Worm (Caenorhabditis elegans) whole organism, L1 larva: Measurements from ENCODE around the gene F22F4.9.

ENCODE experiments used
- C04F5.9 ChIP-seq: sonication (generic microtip); optimal IDR thresholded peaks from 2 replicates; lab custom pipeline; 2016; ENCODE audit warnings: missing genetic modification characterization, missing compliant biosample characterization
- C16A3.4 ChIP-seq: fragments of 150-350 bp; optimal IDR thresholded peaks from 2 replicates; lab custom pipeline; 2014; ENCODE audit warnings: missing biosample characterization, missing genetic modification characterization
- Y116A8C.19 ChIP-seq: sonication (generic microtip); optimal IDR thresholded peaks from 2 replicates; lab custom pipeline; 2016; ENCODE audit warnings: missing compliant biosample characterization, missing genetic modification characterization, borderline replicate concordance
- aha-1 ChIP-seq: fragments of 150-350 bp; optimal IDR thresholded peaks from 2 replicates; lab custom pipeline; 2014; ENCODE audit warnings: missing biosample characterization, missing genetic modification characterization
- aly-2 ChIP-seq: fragments of 150-350 bp; optimal IDR thresholded peaks from 2 replicates; lab custom pipeline; 2014; ENCODE audit warnings: missing biosample characterization, missing genetic modification characterization
- blmp-1 ChIP-seq: fragments of 150-350 bp; optimal IDR thresholded peaks from 2 replicates; lab custom pipeline; 2014; ENCODE audit warnings: missing biosample characterization, missing genetic modification characterization
- ceh-82 ChIP-seq, 3 experiments: fragments of 150-350 bp in 1 of 3; sonication (generic microtip) in 2 of 3; optimal IDR thresholded peaks; 2 replicates each; lab custom pipeline; 2014 to 2017; ENCODE audit warnings: missing biosample characterization in 3 of 3, missing genetic modification characterization in 3 of 3
- ces-1 ChIP-seq: fragments of 150-350 bp; optimal IDR thresholded peaks from 2 replicates; lab custom pipeline; 2014; ENCODE audit warnings: missing biosample characterization, missing genetic modification reagents, missing genetic modification characterization
- dsc-1 ChIP-seq: sonication (generic microtip); optimal IDR thresholded peaks from 2 replicates; lab custom pipeline; 2016; ENCODE audit warnings: mild to moderate bottlenecking, missing genetic modification characterization, missing compliant biosample characterization
- efl-1 ChIP-seq, 4 experiments: fragments of 150-350 bp; optimal IDR thresholded peaks in 3 of 4; peaks in 1 of 4; 1 replicate in 1 of 4; 2 replicates in 3 of 4; lab custom pipeline; 2014; ENCODE audit warnings: missing biosample characterization in 2 of 4, missing genetic modification characterization in 2 of 4, missing genetic modification reagents in 2 of 4
- egl-13 ChIP-seq: sonication (generic microtip); optimal IDR thresholded peaks from 2 replicates; lab custom pipeline; 2016; ENCODE audit warnings: missing genotype, missing genetic modification reagents, missing genetic modification characterization, missing compliant biosample characterization
- egl-27 ChIP-seq, 2 experiments: fragments of 150-350 bp in 1 of 2; sonication (generic microtip); optimal IDR thresholded peaks; 3 replicates each; lab custom pipeline; 2017 to 2018; ENCODE audit warnings: missing biosample characterization in 2 of 2, missing genetic modification characterization in 2 of 2, missing genetic modification reagents in 2 of 2
- elt-2 ChIP-seq: sonication (generic microtip); optimal IDR thresholded peaks from 2 replicates; lab custom pipeline; 2016; ENCODE audit warnings: missing genetic modification characterization, mild to moderate bottlenecking, inconsistent platforms, missing compliant biosample characterization, missing genetic modification reagents
- fkh-10 ChIP-seq: sonication (generic microtip); optimal IDR thresholded peaks from 2 replicates; lab custom pipeline; 2017; ENCODE audit warnings: missing biosample characterization, missing genetic modification reagents, missing genetic modification characterization
- fkh-4 ChIP-seq: sonication (generic microtip); optimal IDR thresholded peaks from 2 replicates; lab custom pipeline; 2016; ENCODE audit warnings: missing compliant biosample characterization, missing genetic modification characterization, borderline replicate concordance
- fkh-8 ChIP-seq: sonication (generic microtip); optimal IDR thresholded peaks from 2 replicates; lab custom pipeline; 2016; ENCODE audit warnings: mild to moderate bottlenecking, missing genetic modification characterization, missing compliant biosample characterization
- fos-1 ChIP-seq: fragments of 150-350 bp; optimal IDR thresholded peaks from 2 replicates; lab custom pipeline; 2014; ENCODE audit warnings: missing biosample characterization, missing genetic modification characterization
- grh-1 ChIP-seq: fragments of 200-800 bp; sonication (Bioruptor generic); IDR thresholded peaks from 2 replicates; pipeline ENCODE4 v1.3.6; 2022; ENCODE audit warnings: missing genetic modification reagents, missing genetic modification characterization, missing compliant biosample characterization
- hlh-17 ChIP-seq: fragments of 200-800 bp; sonication (Bioruptor generic); optimal IDR thresholded peaks from 2 replicates; lab custom pipeline; 2018; ENCODE audit warnings: missing genetic modification characterization, mild to moderate bottlenecking, missing compliant biosample characterization, moderate library complexity, borderline replicate concordance
- hpl-2 ChIP-seq: fragments of 150-350 bp; optimal IDR thresholded peaks from 2 replicates; lab custom pipeline; 2014; ENCODE audit warnings: missing biosample characterization, missing genetic modification reagents, missing genetic modification characterization
- irx-1 ChIP-seq: sonication (generic microtip); optimal IDR thresholded peaks from 2 replicates; lab custom pipeline; 2016; ENCODE audit warnings: missing genetic modification characterization, missing compliant biosample characterization
- jun-1 ChIP-seq: fragments of 150-350 bp; optimal IDR thresholded peaks from 2 replicates; lab custom pipeline; 2014; ENCODE audit warnings: missing biosample characterization, missing genetic modification reagents, missing genetic modification characterization
- lin-14 ChIP-seq: fragments of 200-800 bp; sonication (Bioruptor generic); optimal IDR thresholded peaks from 2 replicates; lab custom pipeline; 2018; ENCODE audit warnings: mild to moderate bottlenecking, missing genetic modification characterization, moderate library complexity, missing compliant biosample characterization
- lin-35 ChIP-seq, 2 experiments: fragments of 150-350 bp; optimal IDR thresholded peaks; 2 replicates each; lab custom pipeline; 2014; ENCODE audit warnings: missing biosample characterization in 2 of 2, missing genetic modification characterization in 2 of 2, missing genetic modification reagents in 2 of 2
- lin-39 ChIP-seq: fragments of 150-350 bp; optimal IDR thresholded peaks from 2 replicates; lab custom pipeline; 2014; ENCODE audit warnings: missing biosample characterization, missing genetic modification reagents, missing genetic modification characterization
- lir-3 ChIP-seq: sonication (generic microtip); optimal IDR thresholded peaks from 2 replicates; lab custom pipeline; 2016; ENCODE audit warnings: mild to moderate bottlenecking, missing genetic modification characterization, moderate library complexity, missing compliant biosample characterization; ENCODE audit not compliant: poor library complexity
- mab-9 ChIP-seq: fragments of 200-800 bp; sonication (Bioruptor generic); IDR thresholded peaks from 2 replicates; pipeline ENCODE4 v1.3.6; 2022; ENCODE audit warnings: missing genetic modification reagents, missing genetic modification characterization, missing compliant biosample characterization
- mdl-1 ChIP-seq, 2 experiments: fragments of 150-350 bp; optimal IDR thresholded peaks; 2 replicates each; lab custom pipeline; 2014 to 2017; ENCODE audit warnings: missing biosample characterization in 2 of 2, missing genetic modification characterization in 2 of 2, inconsistent platforms in 1 of 2
- mep-1 ChIP-seq: fragments of 150-350 bp; optimal IDR thresholded peaks from 2 replicates; lab custom pipeline; 2014; ENCODE audit warnings: missing biosample characterization, missing genetic modification characterization
- nhr-12 ChIP-seq: sonication (generic microtip); optimal IDR thresholded peaks from 2 replicates; lab custom pipeline; 2017; ENCODE audit warnings: missing biosample characterization, missing genetic modification characterization
- nhr-20 ChIP-seq: sonication (generic microtip); optimal IDR thresholded peaks from 2 replicates; lab custom pipeline; 2016; ENCODE audit warnings: mild to moderate bottlenecking, missing genetic modification characterization, missing compliant biosample characterization
- nhr-28 ChIP-seq: fragments of 150-350 bp; optimal IDR thresholded peaks from 2 replicates; lab custom pipeline; 2014; ENCODE audit warnings: missing biosample characterization, missing genetic modification characterization
- nhr-47 ChIP-seq: sonication (generic microtip); optimal IDR thresholded peaks from 2 replicates; lab custom pipeline; 2016; ENCODE audit warnings: mild to moderate bottlenecking, missing genetic modification characterization, moderate library complexity, missing compliant biosample characterization
- nhr-77 ChIP-seq: fragments of 150-350 bp; optimal IDR thresholded peaks from 2 replicates; lab custom pipeline; 2014; ENCODE audit warnings: missing biosample characterization, missing genetic modification characterization
- nhr-85 ChIP-seq: sonication (generic microtip); peaks from one replicate; lab custom pipeline; 2016; ENCODE audit warnings: missing genetic modification characterization, inconsistent platforms, missing compliant biosample characterization
- nhr-90 ChIP-seq: sonication (generic microtip); optimal IDR thresholded peaks from 2 replicates; lab custom pipeline; 2016; ENCODE audit warnings: mild to moderate bottlenecking, missing genetic modification characterization, missing compliant biosample characterization; ENCODE audit not compliant: poor library complexity
- pag-3 ChIP-seq: sonication (generic microtip); optimal IDR thresholded peaks from 2 replicates; lab custom pipeline; 2017; ENCODE audit warnings: missing genetic modification characterization, mild to moderate bottlenecking, missing compliant biosample characterization, antibody characterized with exemption, borderline replicate concordance; ENCODE audit not compliant: insufficient read depth
- pax-3 ChIP-seq: fragments of 200-800 bp; sonication (Bioruptor generic); optimal IDR thresholded peaks from 2 replicates; lab custom pipeline; 2018; ENCODE audit warnings: mild to moderate bottlenecking, missing genetic modification characterization, moderate library complexity, missing compliant biosample characterization
- snpc-4 ChIP-seq: fragments of 150-350 bp; optimal IDR thresholded peaks from 2 replicates; lab custom pipeline; 2014; ENCODE audit warnings: missing biosample characterization, missing genetic modification characterization
- snu-23 ChIP-seq: sonication (generic microtip); optimal IDR thresholded peaks from 2 replicates; lab custom pipeline; 2016; ENCODE audit warnings: missing genetic modification characterization, missing compliant biosample characterization
- sox-4 ChIP-seq: sonication (generic microtip); optimal IDR thresholded peaks from 2 replicates; lab custom pipeline; 2016; ENCODE audit warnings: missing genetic modification characterization, missing compliant biosample characterization
- sup-37 ChIP-seq: fragments of 200-800 bp; sonication (Bioruptor generic); optimal IDR thresholded peaks from 2 replicates; lab custom pipeline; 2018; ENCODE audit warnings: mild to moderate bottlenecking, missing genetic modification characterization, missing compliant biosample characterization
- tbx-2 ChIP-seq: sonication (generic microtip); optimal IDR thresholded peaks from 2 replicates; lab custom pipeline; 2016; ENCODE audit warnings: missing genetic modification characterization, missing compliant biosample characterization
- tlp-1 ChIP-seq: fragments of 150-350 bp; optimal IDR thresholded peaks from 2 replicates; lab custom pipeline; 2014; ENCODE audit warnings: missing biosample characterization, missing genetic modification characterization
- unc-86 ChIP-seq: sonication (generic microtip); optimal IDR thresholded peaks from 2 replicates; lab custom pipeline; 2016; ENCODE audit warnings: missing genetic modification characterization, missing compliant biosample characterization
- unc-98 ChIP-seq: fragments of 200-800 bp; sonication (Bioruptor generic); IDR thresholded peaks from 2 replicates; pipeline ENCODE4 v1.3.6; 2022; ENCODE audit warnings: missing genetic modification characterization, missing compliant biosample characterization
- vab-15 ChIP-seq: sonication (generic microtip); optimal IDR thresholded peaks from 2 replicates; lab custom pipeline; 2017; ENCODE audit warnings: missing genotype, mild to moderate bottlenecking, missing genetic modification characterization, missing compliant biosample characterization
- zag-1 ChIP-seq: fragments of 150-350 bp; optimal IDR thresholded peaks from 2 replicates; lab custom pipeline; 2014; ENCODE audit warnings: missing biosample characterization, missing genetic modification characterization
- zip-4 ChIP-seq: fragments of 200-800 bp; sonication (Bioruptor generic); optimal IDR thresholded peaks from 2 replicates; lab custom pipeline; 2018; ENCODE audit warnings: mild to moderate bottlenecking, missing genetic modification characterization, moderate library complexity, missing compliant biosample characterization
- ztf-11 ChIP-seq, 2 experiments: sonication (generic microtip); optimal IDR thresholded peaks; 2 replicates each; lab custom pipeline; 2016 to 2017; ENCODE audit warnings: missing genetic modification characterization in 2 of 2, missing biosample characterization in 1 of 2, missing compliant biosample characterization in 1 of 2
- ztf-4 ChIP-seq: fragments of 150-350 bp; optimal IDR thresholded peaks from 2 replicates; lab custom pipeline; 2014; ENCODE audit warnings: missing biosample characterization, missing genetic modification characterization

The F22F4.9 gene

ce11 chrX:5984581-5985039 lies 14.7 kb downstream of the F22F4.9 start, which contains the start of gene klp-13 (continued):
- TF ChIP-seq vab-15 (tag; lab: Kevin White, UChicago), result peak; percentile 47
- TF ChIP-seq lin-39, result peak; percentile 18
- TF ChIP-seq nhr-47, result peak; percentile 91
- TF ChIP-seq efl-1 (optimal IDR thresholded peaks at IDR 0.05; lab: Kevin White, UChicago), result peak; percentile 67 to 92
- peak; percentile 94 to 99 for TF ChIP-seq efl-1 (GFP tag; optimal IDR thresholded peaks at IDR 0.05 in 1 of 2; lab: Kevin White, UChicago)
- peak; percentile 76 for TF ChIP-seq unc-86
- peak; percentile 85 for TF ChIP-seq fos-1 (tag; lab: Kevin White, UChicago)
- peak; percentile 89 for TF ChIP-seq nhr-77 (tag; lab: Kevin White, UChicago)
- TF ChIP-seq ces-1, result no peak
- peak; percentile 91 for TF ChIP-seq C16A3.4 (tag; lab: Kevin White, UChicago)
- TF ChIP-seq snu-23 (GFP tag; lab: Kevin White, UChicago), result peak; percentile 93
- no peak for TF ChIP-seq nhr-28 (tag; lab: Kevin White, UChicago)
- peak; percentile 98 for TF ChIP-seq fkh-8
- no peak for TF ChIP-seq C04F5.9 (tag; lab: Kevin White, UChicago)
- no peak for TF ChIP-seq grh-1 (GFP tag; lab: Robert Waterston, UW)
- peak; percentile 88 for TF ChIP-seq nhr-85 (tag; lab: Kevin White, UChicago)
- TF ChIP-seq nhr-90 (tag; lab: Kevin White, UChicago), result peak; percentile 63
- TF ChIP-seq mab-9 (GFP tag; lab: Robert Waterston, UW), result no peak
- TF ChIP-seq fkh-4 (tag; lab: Kevin White, UChicago), result no peak
- TF ChIP-seq hpl-2 (GFP tag; lab: Kevin White, UChicago), result no peak
- TF ChIP-seq blmp-1 (tag; lab: Kevin White, UChicago), result peak; percentile 81
- no peak for TF ChIP-seq Y116A8C.19 (tag; lab: Kevin White, UChicago)
- peak; percentile 84 for TF ChIP-seq dsc-1 (tag; lab: Kevin White, UChicago)
- TF ChIP-seq lin-14 (GFP tag; lab: Kevin White, UChicago), result peak; percentile 95
- peak; percentile 92 to 97 for TF ChIP-seq lin-35 (GFP tag; optimal IDR thresholded peaks at IDR 0.05; lab: Kevin White, UChicago)
- no peak for TF ChIP-seq nhr-12 (tag; lab: Kevin White, UChicago)
- TF ChIP-seq irx-1 (tag; lab: Kevin White, UChicago), result peak; percentile 74
- peak; percentile 74 for TF ChIP-seq jun-1 (tag; lab: Kevin White, UChicago)
- peak; percentile 43 for TF ChIP-seq ztf-4 (tag; lab: Kevin White, UChicago)
- peak; percentile 82 for TF ChIP-seq egl-13
- peak in 1 of 2 experiments; percentile 54 for TF ChIP-seq egl-27 (tag; optimal IDR thresholded peaks at IDR 0.05; lab: Kevin White, UChicago)
- TF ChIP-seq zag-1 (tag; lab: Kevin White, UChicago), result no peak
- TF ChIP-seq snpc-4 (tag; lab: Kevin White, UChicago), result peak; percentile 5
- TF ChIP-seq mdl-1 (tag; optimal IDR thresholded peaks at IDR 0.05; lab: Kevin White, UChicago), result peak in 1 of 2 experiments; percentile 86
- TF ChIP-seq sox-4 (tag; lab: Kevin White, UChicago), result peak; percentile 65
- TF ChIP-seq pag-3 (tag; lab: Kevin White, UChicago), result no peak
- no peak for TF ChIP-seq tlp-1 (tag; lab: Kevin White, UChicago)
- peak; percentile 89 for TF ChIP-seq tbx-2 (tag; lab: Kevin White, UChicago)
- no peak for TF ChIP-seq zip-4 (GFP tag; lab: Kevin White, UChicago)
- TF ChIP-seq fkh-10 (GFP tag; lab: Kevin White, UChicago), result peak; percentile 72
- TF ChIP-seq aly-2 (tag; lab: Kevin White, UChicago), result peak; percentile 38
- peak in 1 of 2 experiments; percentile 61 for TF ChIP-seq ztf-11 (tag; optimal IDR thresholded peaks at IDR 0.05; lab: Kevin White, UChicago)
- TF ChIP-seq mep-1 (tag; lab: Kevin White, UChicago), result peak; percentile 85
- TF ChIP-seq hlh-17, result no peak
- TF ChIP-seq aha-1 (tag; lab: Kevin White, UChicago), result peak; percentile 19
- TF ChIP-seq pax-3 (tag; lab: Kevin White, UChicago), result peak; percentile 85
- TF ChIP-seq unc-98 (GFP tag; lab: Robert Waterston, UW), result no peak
- peak; percentile 64 for TF ChIP-seq lir-3 (tag; lab: Kevin White, UChicago)
- peak; percentile 90 for TF ChIP-seq nhr-20
- TF ChIP-seq elt-2, result peak; percentile 61
- peak; percentile 72 to 90 (median 78) for TF ChIP-seq ceh-82 (tag; optimal IDR thresholded peaks at IDR 0.05; lab: Kevin White, UChicago)
- TF ChIP-seq sup-37 (GFP tag; lab: Kevin White, UChicago), result peak; percentile 41
